Fruit fly (Drosophila melanogaster): ENCODE measurements around the gene Mst27D.

Mst27D gene

dm6 chr2L:7033100-7033675 is 27.5 kb downstream of the Mst27D start (continued):
- TF ChIP-seq jing (GFP tag; optimal IDR thresholded peaks at IDR 0.05) (no peak), crol (GFP tag; IDR thresholded peaks at IDR 0.05) (no peak), sqz (GFP tag; optimal IDR thresholded peaks at IDR 0.05) (peak; percentile 50), sr (GFP tag; IDR thresholded peaks at IDR 0.05) (peak; percentile 70; the same call in 2 of the 3 replicates), CG12236 (GFP tag; optimal IDR thresholded peaks at IDR 0.05) (no peak), caup (GFP tag; optimal IDR thresholded peaks at IDR 0.05; ENCODE audit: severe bottlenecking) (peak; percentile 17), ham (GFP tag; IDR thresholded peaks at IDR 0.05) (no peak), H2.0 (GFP tag; IDR thresholded peaks at IDR 0.05) (peak; percentile 25; the same call in 1 of the 2 replicates), CG3281 (GFP tag; optimal IDR thresholded peaks at IDR 0.05) (peak; percentile 18), row (GFP tag; IDR thresholded peaks at IDR 0.05) (peak; percentile 24; the same call in 1 of the 3 replicates), shn (GFP tag; optimal IDR thresholded peaks at IDR 0.05) (no peak), CG17912 (GFP tag; optimal IDR thresholded peaks at IDR 0.05) (peak; percentile 34), CG8944 (GFP tag; optimal IDR thresholded peaks at IDR 0.05) (no peak), chif (GFP tag; optimal IDR thresholded peaks at IDR 0.05) (peak in 1 of 2 experiments; percentile 9), CG16863 (GFP tag; optimal IDR thresholded peaks at IDR 0.05) (peak; percentile 15), B-H2 (GFP tag; optimal IDR thresholded peaks at IDR 0.05) (peak; percentile 43), CG34422 (GFP tag; IDR thresholded peaks at IDR 0.05) (peak; percentile 61; the same call in 1 of the 3 replicates), h (optimal IDR thresholded peaks at IDR 0.05) (no peak), dysf (GFP tag; IDR thresholded peaks at IDR 0.05) (no peak), corto (GFP tag; optimal IDR thresholded peaks at IDR 0.05) (no peak), CG17612 (GFP tag; IDR thresholded peaks at IDR 0.05) (no peak), Elba2 (GFP tag; optimal IDR thresholded peaks at IDR 0.05) (no peak), zfh2 (GFP tag; optimal IDR thresholded peaks at IDR 0.05) (peak; percentile 1), CG11695 (GFP tag; IDR thresholded peaks at IDR 0.05) (0 out of 3 replicates have a peak, but pooled peaks have one; percentile 8), CG15514 (GFP tag; optimal IDR thresholded peaks at IDR 0.05) (peak; percentile 44), Max (GFP tag; optimal IDR thresholded peaks at IDR 0.05) (peak; percentile 30), Gsc (GFP tag; IDR thresholded peaks at IDR 0.05) (no peak), odd (GFP tag; optimal IDR thresholded peaks at IDR 0.05) (peak; percentile 27), CG31365 (tag; optimal IDR thresholded peaks at IDR 0.05) (no peak), CG8089 (GFP tag; optimal IDR thresholded peaks at IDR 0.05) (peak; percentile 16), CG31224 (GFP tag; IDR thresholded peaks at IDR 0.05) (no peak), maf-S (GFP tag; optimal IDR thresholded peaks at IDR 0.05) (peak; percentile 14), CG11085 (GFP tag; IDR thresholded peaks at IDR 0.05) (peak; percentile 36; the same call in 1 of the 2 replicates), chn (GFP tag; optimal IDR thresholded peaks at IDR 0.05) (no peak), CoRest (tag; optimal IDR thresholded peaks at IDR 0.05) (no peak), Blimp-1 (GFP tag; optimal IDR thresholded peaks at IDR 0.05) (no peak), CG6765 (GFP tag; optimal IDR thresholded peaks at IDR 0.05) (peak; percentile 1), tna (GFP tag; IDR thresholded peaks at IDR 0.05; ENCODE audit: partially characterized antibody) (no peak), dpn (GFP tag; optimal IDR thresholded peaks at IDR 0.05) (peak; percentile 22 to 32), p53 (GFP tag; optimal IDR thresholded peaks at IDR 0.05) (no peak), pita (GFP tag; optimal IDR thresholded peaks at IDR 0.05) (no peak), CG15073 (GFP tag; optimal IDR thresholded peaks at IDR 0.05) (peak; percentile 100), nerfin-1 (tag; optimal IDR thresholded peaks at IDR 0.05) (no peak), NFAT (GFP tag; IDR thresholded peaks at IDR 0.05) (peak; percentile 28; the same call in 1 of the 2 replicates), C15 (GFP tag; IDR thresholded peaks at IDR 0.05) (no peak), CG4707 (GFP tag; optimal IDR thresholded peaks at IDR 0.05) (peak; percentile 8), CHES-1-like (GFP tag; optimal IDR thresholded peaks at IDR 0.05) (peak; percentile 6), CG7357 (GFP tag; IDR thresholded peaks at IDR 0.05) (no peak), salm (tag; optimal IDR thresholded peaks at IDR 0.05) (no peak), Camta (GFP tag; optimal IDR thresholded peaks at IDR 0.05) (peak; percentile 3), fu2 (GFP tag; optimal IDR thresholded peaks at IDR 0.05) (no peak)

Data from whole organism, embryonic.